Worm (Caenorhabditis elegans): ENCODE results near the gene exl-1.

The exl-1 gene

DNA sequence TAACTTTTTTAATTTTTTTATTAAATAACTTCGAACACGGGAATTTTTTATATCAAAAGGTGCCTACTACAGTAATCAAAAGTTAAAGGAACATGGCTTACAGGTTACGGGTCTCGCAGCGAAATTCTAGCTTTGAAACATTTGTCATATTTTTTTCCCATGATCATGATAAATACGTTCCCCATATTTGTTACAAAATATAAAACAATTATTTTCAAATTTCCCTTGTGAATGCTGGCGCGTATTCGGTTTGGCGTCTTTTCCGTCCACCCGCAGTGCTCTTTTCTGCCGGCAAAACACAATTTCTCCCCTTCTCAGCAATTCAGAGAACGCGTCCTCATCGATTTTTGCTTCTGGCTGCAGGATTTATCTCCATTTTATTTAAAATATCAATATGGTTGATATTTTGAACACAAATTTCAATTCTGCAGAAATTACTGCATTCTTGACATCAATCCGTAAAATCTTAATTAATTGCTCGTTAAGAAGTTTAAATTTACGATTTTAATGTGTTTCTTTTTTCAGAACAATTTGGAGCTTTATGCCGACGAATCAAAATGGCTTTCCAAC, 48.0 kb downstream of the exl-1 start, which contains the start of gene imb-2 (continued):
- TF ChIP-seq irx-1 (tag; optimal IDR thresholded peaks at IDR 0.05) (no peak), pax-3 (tag; optimal IDR thresholded peaks at IDR 0.05) (no peak), ztf-4 (tag; optimal IDR thresholded peaks at IDR 0.05) (no peak), nhr-20 (tag; optimal IDR thresholded peaks at IDR 0.05) (peak; percentile 30), unc-98 (GFP tag; IDR thresholded peaks at IDR 0.05) (no peak), F16B12.6 (tag; optimal IDR thresholded peaks at IDR 0.05) (peak; percentile 51), mab-9 (GFP tag; IDR thresholded peaks at IDR 0.05) (no peak), unc-86 (tag; optimal IDR thresholded peaks at IDR 0.05) (peak; percentile 33), fos-1 (tag; optimal IDR thresholded peaks at IDR 0.05) (no peak), mef-2 (tag; optimal IDR thresholded peaks at IDR 0.05) (no peak), nhr-11 (tag; optimal IDR thresholded peaks at IDR 0.05) (no peak), nhr-85 (tag) (peak; percentile 19), ama-1 (optimal IDR thresholded peaks at IDR 0.05) (no peak), xbp-1 (tag; optimal IDR thresholded peaks at IDR 0.05) (peak; percentile 9), dsc-1 (tag; optimal IDR thresholded peaks at IDR 0.05) (peak; percentile 34), zip-4 (GFP tag; optimal IDR thresholded peaks at IDR 0.05) (no peak), zag-1 (tag; optimal IDR thresholded peaks at IDR 0.05) (no peak), skn-1 (tag; optimal IDR thresholded peaks at IDR 0.05) (no peak), lin-13 (GFP tag; optimal IDR thresholded peaks at IDR 0.05) (peak; percentile 49), unc-30 (tag; optimal IDR thresholded peaks at IDR 0.05) (no peak), mdl-1 (tag; optimal IDR thresholded peaks at IDR 0.05) (no peak), rnt-1 (tag; optimal IDR thresholded peaks at IDR 0.05) (peak; percentile 32), lin-39 (tag; optimal IDR thresholded peaks at IDR 0.05) (no peak), nhr-12 (tag; optimal IDR thresholded peaks at IDR 0.05) (no peak), nhr-76 (tag; optimal IDR thresholded peaks at IDR 0.05) (no peak), sup-37 (GFP tag; optimal IDR thresholded peaks at IDR 0.05) (no peak), elt-2 (tag; optimal IDR thresholded peaks at IDR 0.05) (no peak), hlh-4 (tag; optimal IDR thresholded peaks at IDR 0.05) (no peak), nhr-84 (tag; optimal IDR thresholded peaks at IDR 0.05) (no peak), unc-62 (GFP tag; optimal IDR thresholded peaks at IDR 0.05) (no peak), nhr-71 (tag; optimal IDR thresholded peaks at IDR 0.05) (peak; percentile 73), ceh-90 (tag; optimal IDR thresholded peaks at IDR 0.05) (no peak), mep-1 (tag; optimal IDR thresholded peaks at IDR 0.05) (no peak), sox-4 (tag; optimal IDR thresholded peaks at IDR 0.05) (no peak), pag-3 (tag; optimal IDR thresholded peaks at IDR 0.05; ENCODE audit: borderline replicate concordance, insufficient read depth) (no peak), jun-1 (tag; optimal IDR thresholded peaks at IDR 0.05) (no peak), snpc-4 (tag; optimal IDR thresholded peaks at IDR 0.05) (peak; percentile 34), ces-1 (GFP tag; optimal IDR thresholded peaks at IDR 0.05) (no peak), ets-5 (GFP tag; IDR thresholded peaks at IDR 0.05) (no peak), egl-13 (tag; optimal IDR thresholded peaks at IDR 0.05) (no peak), fkh-4 (tag; optimal IDR thresholded peaks at IDR 0.05; ENCODE audit: borderline replicate concordance) (no peak), nhr-28 (tag; optimal IDR thresholded peaks at IDR 0.05) (no peak), pqm-1 (tag; optimal IDR thresholded peaks at IDR 0.05) (no peak), unc-130 (tag; optimal IDR thresholded peaks at IDR 0.05) (no peak), efl-1 (optimal IDR thresholded peaks at IDR 0.05) (peak; percentile 73 to 77), efl-1 (GFP tag; optimal IDR thresholded peaks at IDR 0.05 in 1 of 2) (peak; percentile 74 to 96), swsn-7 (tag; optimal IDR thresholded peaks at IDR 0.05) (peak; percentile 45), Y116A8C.19 (tag; optimal IDR thresholded peaks at IDR 0.05; ENCODE audit: borderline replicate concordance) (no peak), nhr-90 (tag; optimal IDR thresholded peaks at IDR 0.05; ENCODE audit: poor library complexity) (no peak)

All from whole organism, L1 larva.